Fruit fly (Drosophila melanogaster) whole organism, wandering third instar larva: Measurements from ENCODE around the gene Bre1.
A peak's percentile ranks its signal among the peaks of the same experiment; 100 is the strongest.

Experiments used
- Abd-B ChIP-seq: fragments of >200 bp; optimal IDR thresholded peaks from 2 replicates; lab custom pipeline; 2017; ENCODE audit warnings: missing biosample characterization, missing genetic modification characterization
- CG32264 ChIP-seq: fragments of 200-800 bp; sonication (Bioruptor generic); optimal IDR thresholded peaks from 2 replicates; lab custom pipeline; 2016; ENCODE audit warnings: missing biosample characterization, missing genetic modification characterization
- CG9705 ChIP-seq: fragments of 200-800 bp; sonication (Bioruptor generic); optimal IDR thresholded peaks from 2 replicates; lab custom pipeline; 2018; ENCODE audit warnings: missing biosample characterization, mild to moderate bottlenecking, missing genetic modification characterization
- CrebA ChIP-seq: fragments of 200-800 bp; sonication (Bioruptor generic); optimal IDR thresholded peaks from 2 replicates; lab custom pipeline; 2016; ENCODE audit warnings: missing biosample characterization, mild to moderate bottlenecking, missing genetic modification characterization, borderline replicate concordance
- HLH106 ChIP-seq: fragments of 200-800 bp; optimal IDR thresholded peaks from 3 replicates; lab custom pipeline; 2019; ENCODE audit warnings: missing biosample characterization, mild to moderate bottlenecking, missing genetic modification characterization, moderate library complexity
- Hnf4 ChIP-seq: fragments of 200-800 bp; sonication (Bioruptor generic); optimal IDR thresholded peaks from 2 replicates; lab custom pipeline; 2016; ENCODE audit warnings: missing biosample characterization, mild to moderate bottlenecking, missing genetic modification characterization
- Hr78 ChIP-seq: fragments of >200 bp; optimal IDR thresholded peaks from 2 replicates; lab custom pipeline; 2017; ENCODE audit warnings: missing biosample characterization, missing genetic modification characterization
- Hr83 ChIP-seq: fragments of 200-300 bp; sonication (Bioruptor generic); optimal IDR thresholded peaks from 2 replicates; lab custom pipeline; 2016; ENCODE audit warnings: missing biosample characterization, mild to moderate bottlenecking, missing genetic modification characterization, moderate library complexity; ENCODE audit not compliant: poor library complexity, severe bottlenecking
- Jra ChIP-seq: sonication (Bioruptor generic); optimal IDR thresholded peaks from 2 replicates; lab custom pipeline; 2016; ENCODE audit warnings: missing biosample characterization, missing genetic modification characterization
- Mio ChIP-seq: sonication (Bioruptor generic); optimal IDR thresholded peaks from 2 replicates; lab custom pipeline; 2016; ENCODE audit warnings: missing biosample characterization, missing genetic modification characterization
- Myc ChIP-seq: fragments of >200 bp; optimal IDR thresholded peaks from 2 replicates; lab custom pipeline; 2017
- Rel ChIP-seq, 2 experiments: fragments of 200-800 bp; sonication (Bioruptor generic) in 1 of 2; optimal IDR thresholded peaks; 2 replicates in 1 of 2; 3 replicates in 1 of 2; lab custom pipeline; 2016 to 2019; ENCODE audit warnings: mild to moderate bottlenecking in 2 of 2, missing biosample characterization in 2 of 2, missing genetic modification characterization in 2 of 2, moderate library complexity in 1 of 2
- Sp1 ChIP-seq: fragments of 200-800 bp; sonication (Bioruptor generic); optimal IDR thresholded peaks from 3 replicates; lab custom pipeline; 2019; ENCODE audit warnings: missing biosample characterization, mild to moderate bottlenecking, missing genetic modification characterization, moderate library complexity
- Vsx2 ChIP-seq: fragments of 200-300, 225-300 bp; sonication (Bioruptor generic); optimal IDR thresholded peaks from 2 replicates; lab custom pipeline; 2018; ENCODE audit warnings: missing biosample characterization, missing genetic modification characterization; ENCODE audit not compliant: partially characterized antibody
- br ChIP-seq: fragments of 200-800 bp; sonication (Bioruptor generic); optimal IDR thresholded peaks from 2 replicates; lab custom pipeline; 2016; ENCODE audit warnings: missing biosample characterization, missing genetic modification characterization
- brk ChIP-seq: fragments of 200-800 bp; sonication (Bioruptor generic); optimal IDR thresholded peaks from 2 replicates; lab custom pipeline; 2016; ENCODE audit warnings: missing biosample characterization, mild to moderate bottlenecking, missing genetic modification characterization
- dl ChIP-seq, 2 experiments: fragments of 175-275, 200-275 bp in 1 of 2; fragments of 200-275 bp in 1 of 2; sonication (Bioruptor generic); optimal IDR thresholded peaks; lab custom pipeline; 2018; ENCODE audit warnings: mild to moderate bottlenecking in 2 of 2, missing biosample characterization in 2 of 2, missing genetic modification characterization in 2 of 2, moderate library complexity in 2 of 2; ENCODE audit not compliant: partially characterized antibody in 2 of 2, insufficient read depth in 1 of 2
- dmrt93B ChIP-seq: fragments of 200-800 bp; sonication (Bioruptor generic); optimal IDR thresholded peaks from 2 replicates; lab custom pipeline; 2018; ENCODE audit warnings: missing biosample characterization, mild to moderate bottlenecking, missing genetic modification characterization
- ey ChIP-seq: fragments of 200-800 bp; sonication (Bioruptor generic); optimal IDR thresholded peaks from 2 replicates; lab custom pipeline; 2016; ENCODE audit warnings: missing biosample characterization, missing genetic modification characterization
- foxo ChIP-seq, 2 experiments: fragments of 200-800 bp; sonication (Bioruptor generic); optimal IDR thresholded peaks; 2 replicates in 1 of 2; 3 replicates in 1 of 2; lab custom pipeline; 2016 to 2017; ENCODE audit warnings: missing biosample characterization in 2 of 2, missing genetic modification characterization in 2 of 2
- fru ChIP-seq: fragments of 200-800 bp; sonication (Bioruptor generic); optimal IDR thresholded peaks from 3 replicates; lab custom pipeline; 2016; ENCODE audit warnings: missing biosample characterization, mild to moderate bottlenecking, missing genetic modification characterization
- h ChIP-seq: fragments of 200-800 bp; sonication (Bioruptor generic); optimal IDR thresholded peaks from 3 replicates; lab custom pipeline; 2016; ENCODE audit warnings: missing biosample characterization, mild to moderate bottlenecking, missing genetic modification characterization
- jim ChIP-seq: fragments of 175-275, 200-325 bp; sonication (Bioruptor generic); optimal IDR thresholded peaks from 2 replicates; lab custom pipeline; 2016; ENCODE audit warnings: missing biosample characterization, mild to moderate bottlenecking, missing genetic modification characterization
- lola ChIP-seq: fragments of >200 bp; optimal IDR thresholded peaks from 2 replicates; lab custom pipeline; 2017; ENCODE audit warnings: missing biosample characterization, missing genetic modification characterization
- pan ChIP-seq: fragments of >200 bp; optimal IDR thresholded peaks from 2 replicates; lab custom pipeline; 2017
- rgr ChIP-seq: fragments of 200-800 bp; sonication (Bioruptor generic); optimal IDR thresholded peaks from 3 replicates; lab custom pipeline; 2016; ENCODE audit warnings: missing biosample characterization, mild to moderate bottlenecking, missing genetic modification characterization
- sv ChIP-seq: fragments of 200-800 bp; sonication (Bioruptor generic); optimal IDR thresholded peaks from 3 replicates; lab custom pipeline; 2016; ENCODE audit warnings: missing biosample characterization, missing genetic modification characterization
- usp ChIP-seq: fragments of >200 bp; optimal IDR thresholded peaks from 2 replicates; lab custom pipeline; 2017; ENCODE audit warnings: missing biosample characterization, missing genetic modification characterization
- woc ChIP-seq: sonication (Bioruptor generic); optimal IDR thresholded peaks from 2 replicates; lab custom pipeline; 2016; ENCODE audit warnings: missing biosample characterization, mild to moderate bottlenecking, missing genetic modification characterization

Gene Bre1

dm6 chr3L:5831890-5832289, 37.9 kb upstream of the Bre1 start:
- TF ChIP-seq woc (GFP tag; lab: Kevin White, UChicago) (no peak), fru (GFP tag; lab: Kevin White, UChicago) (no peak), dl (GFP tag; optimal IDR thresholded peaks at IDR 0.05; lab: Kevin White, UChicago; ENCODE audit: insufficient read depth in 1 of 2, partially characterized antibody in 2 of 2) (no peak), Abd-B (no peak), foxo (GFP tag; optimal IDR thresholded peaks at IDR 0.05; lab: Kevin White, UChicago) (no peak), h (GFP tag; lab: Kevin White, UChicago) (no peak)
- TF ChIP-seq, all 38 proteins: peak for 0

- TF ChIP-seq HLH106 (tag; lab: Kevin White, UChicago), result no peak
- no peak for TF ChIP-seq br
- TF ChIP-seq dl (GFP tag; optimal IDR thresholded peaks at IDR 0.05; lab: Kevin White, UChicago; ENCODE audit: insufficient read depth in 1 of 2, partially characterized antibody in 2 of 2), result no peak
Observed at dm6 chr3L:5830649-5831048, 36.7 kb upstream of the Bre1 start.

dm6 chr3L:5828684-5829083, 34.7 kb upstream of the Bre1 start:
- TF ChIP-seq dmrt93B (GFP tag; lab: Kevin White, UChicago) (no peak), sv (GFP tag; lab: Kevin White, UChicago) (no peak), lola (GFP tag; lab: Kevin White, UChicago) (no peak)
- TF ChIP-seq, all 38 proteins: peak for 0

- TF ChIP-seq h (GFP tag; lab: Kevin White, UChicago), result no peak
- no peak for TF ChIP-seq dl (GFP tag; optimal IDR thresholded peaks at IDR 0.05; lab: Kevin White, UChicago; ENCODE audit: insufficient read depth in 1 of 2, partially characterized antibody in 2 of 2)
- no peak for TF ChIP-seq Hnf4 (GFP tag; lab: Kevin White, UChicago)
- no peak for TF ChIP-seq Mio
- TF ChIP-seq usp (GFP tag; lab: Kevin White, UChicago), result no peak
Observed at dm6 chr3L:5828275-5828674, 34.3 kb upstream of the Bre1 start.

dm6 chr3L:5825483-5825882, 31.5 kb upstream of the Bre1 start:
- TF ChIP-seq Myc (lab: Kevin White, UChicago) (no peak), lola (GFP tag; lab: Kevin White, UChicago) (no peak), h (GFP tag; lab: Kevin White, UChicago) (no peak), br (no peak), Hr78 (no peak), Hr83 (GFP tag; lab: Kevin White, UChicago) (no peak), Rel (GFP tag; optimal IDR thresholded peaks at IDR 0.05; lab: Kevin White, UChicago) (no peak), Rel (tag; optimal IDR thresholded peaks at IDR 0.05; lab: Kevin White, UChicago) (no peak), CrebA (GFP tag; lab: Kevin White, UChicago) (no peak), Vsx2 (GFP tag; lab: Kevin White, UChicago) (no peak), usp (GFP tag; lab: Kevin White, UChicago) (no peak), rgr (no peak), dl (GFP tag; optimal IDR thresholded peaks at IDR 0.05; lab: Kevin White, UChicago; ENCODE audit: insufficient read depth in 1 of 2, partially characterized antibody in 2 of 2) (no peak), ey (no peak), Jra (GFP tag; lab: Kevin White, UChicago) (no peak), pan (lab: Kevin White, UChicago) (no peak), Hnf4 (GFP tag; lab: Kevin White, UChicago) (no peak), foxo (GFP tag; optimal IDR thresholded peaks at IDR 0.05; lab: Kevin White, UChicago) (no peak), brk (no peak), woc (GFP tag; lab: Kevin White, UChicago) (no peak), Abd-B (no peak)

- peak; percentile 6 for TF ChIP-seq dmrt93B (GFP tag; lab: Kevin White, UChicago)
- no peak for TF ChIP-seq CrebA (GFP tag; lab: Kevin White, UChicago)
- no peak for TF ChIP-seq CG9705 (GFP tag; lab: Kevin White, UChicago)
- no peak for TF ChIP-seq jim (GFP tag; lab: Kevin White, UChicago)
- peak; percentile 60 for TF ChIP-seq sv (GFP tag; lab: Kevin White, UChicago)
- TF ChIP-seq Hr78, result no peak
- no peak for TF ChIP-seq CG32264 (GFP tag; lab: Kevin White, UChicago)
- no peak for TF ChIP-seq Sp1 (GFP tag; lab: Kevin White, UChicago)
- TF ChIP-seq pan (lab: Kevin White, UChicago), result no peak
- TF ChIP-seq Jra (GFP tag; lab: Kevin White, UChicago), result no peak
- peak; percentile 18 for TF ChIP-seq fru (GFP tag; lab: Kevin White, UChicago)
Observed at dm6 chr3L:5823763-5824445, 29.9 kb upstream of the Bre1 start.
